Fruit fly (Drosophila melanogaster) whole organism: ENCODE measurements around the gene Grd.

Experiments
- CG8478 ChIP-seq: fragments of >200 bp; optimal IDR thresholded peaks from 2 replicates; lab custom pipeline; 2018; ENCODE audit warnings: inconsistent platforms
- psq ChIP-seq: fragments of >200 bp; optimal IDR thresholded peaks from 2 replicates; lab custom pipeline; 2017

- TF ChIP-seq CG8478 (no peak), psq (lab: Kevin White, UChicago) (no peak)
These were observed 31.9 kb upstream of the Grd start, which contains the start of gene CG42815 for dm6 chr3L:17791467-17791494.
